Worm (Caenorhabditis elegans) whole organism, L4 larva: ENCODE measurements around the gene ZK1037.6.
"Not testable (repeated sequence)": the region's sequence is repeated elsewhere in the genome, so short reads cannot be mapped to it uniquely, and the experiment has no call there.

Experiments
- R02D3.7 ChIP-seq: fragments of 150-350 bp; sonication (generic microtip); optimal IDR thresholded peaks from 3 replicates; lab custom pipeline; 2014; ENCODE audit warnings: missing biosample characterization, missing genetic modification characterization
- dmd-9 ChIP-seq: fragments of 200-800 bp; sonication (Bioruptor generic); IDR thresholded peaks from 2 replicates; pipeline ENCODE4 v1.3.6; 2022; ENCODE audit warnings: missing genetic modification reagents, missing genetic modification characterization, missing compliant biosample characterization
- fkh-10 ChIP-seq: fragments of 150-350 bp; optimal IDR thresholded peaks from 2 replicates; lab custom pipeline; 2014; ENCODE audit warnings: missing biosample characterization, missing genetic modification reagents, missing genetic modification characterization
- jun-1 ChIP-seq: fragments of 150-350 bp; optimal IDR thresholded peaks from 2 replicates; lab custom pipeline; 2014; ENCODE audit warnings: missing biosample characterization, missing genetic modification reagents, missing genetic modification characterization
- lin-13 ChIP-seq: fragments of 150-350 bp; optimal IDR thresholded peaks from 2 replicates; lab custom pipeline; 2014; ENCODE audit warnings: missing biosample characterization, missing genetic modification reagents, missing genetic modification characterization
- lin-15B ChIP-seq: fragments of 150-350 bp; sonication (generic microtip); optimal IDR thresholded peaks from 3 replicates; lab custom pipeline; 2014; ENCODE audit warnings: missing biosample characterization, missing genetic modification characterization
- lin-39 ChIP-seq: fragments of 150-350 bp; optimal IDR thresholded peaks from 2 replicates; lab custom pipeline; 2014; ENCODE audit warnings: missing biosample characterization, missing genetic modification reagents, missing genetic modification characterization
- lsy-2 ChIP-seq, 2 experiments: fragments of 150-350 bp in 1 of 2; sonication (generic microtip) in 1 of 2; optimal IDR thresholded peaks; 2 replicates each; lab custom pipeline; 2014 to 2017; ENCODE audit warnings: missing biosample characterization in 2 of 2, missing genetic modification characterization in 2 of 2
- mdt-29 ChIP-seq: fragments of 200-800 bp; sonication (Bioruptor generic); IDR thresholded peaks from 2 replicates; pipeline ENCODE4 v1.3.6; 2022; ENCODE audit warnings: missing genetic modification reagents, missing genetic modification characterization, missing compliant biosample characterization
- mep-1 ChIP-seq: fragments of 150-350 bp; sonication (generic microtip); optimal IDR thresholded peaks from 3 replicates; lab custom pipeline; 2014; ENCODE audit warnings: missing biosample characterization, missing genetic modification characterization
- nhr-77 ChIP-seq: fragments of 150-350 bp; optimal IDR thresholded peaks from 2 replicates; lab custom pipeline; 2014; ENCODE audit warnings: missing biosample characterization, missing genetic modification characterization
- snpc-4 ChIP-seq: fragments of 150-350 bp; optimal IDR thresholded peaks from 2 replicates; lab custom pipeline; 2014; ENCODE audit warnings: missing biosample characterization, missing genetic modification characterization
- spr-3 ChIP-seq: fragments of 200-800 bp; sonication (Bioruptor generic); optimal IDR thresholded peaks from 2 replicates; lab custom pipeline; 2018; ENCODE audit warnings: mild to moderate bottlenecking, missing genetic modification characterization, missing compliant biosample characterization
- unc-39 ChIP-seq: sonication (generic microtip); optimal IDR thresholded peaks from 2 replicates; lab custom pipeline; 2017; ENCODE audit warnings: missing biosample characterization, missing genetic modification characterization

DNA sequence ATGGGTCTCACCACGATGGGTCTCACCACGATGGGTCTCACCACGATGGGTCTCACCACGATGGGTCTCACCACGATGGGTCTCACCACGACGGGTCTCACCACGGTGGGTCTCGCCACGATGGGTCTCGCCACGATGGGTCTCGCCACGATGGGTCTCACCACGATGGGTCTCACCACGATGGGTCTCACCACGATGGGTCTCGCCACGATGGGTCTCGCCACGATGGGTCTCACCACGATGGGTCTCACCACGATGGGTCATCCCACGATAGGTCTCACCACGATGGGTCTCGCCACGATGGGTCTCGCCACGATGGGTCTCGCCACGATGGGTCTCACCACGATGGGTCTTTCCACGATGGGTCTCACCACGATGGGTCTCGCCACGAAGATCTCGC lies 5.7 kb downstream of the ZK1037.6 start:
- TF ChIP-seq mdt-29; lin-15B (tag; lab: Kevin White, UChicago); lsy-2 (tag; optimal IDR thresholded peaks at IDR 0.05; lab: Kevin White, UChicago); jun-1 (tag; lab: Kevin White, UChicago); spr-3 (GFP tag; lab: Kevin White, UChicago); fkh-10 (GFP tag; lab: Kevin White, UChicago); lin-13 (GFP tag; lab: Kevin White, UChicago); mep-1; dmd-9 (GFP tag; lab: Robert Waterston, UW); snpc-4 (tag; lab: Kevin White, UChicago); unc-39 (tag; lab: Kevin White, UChicago); R02D3.7; nhr-77; lin-39 (tag; lab: Kevin White, UChicago): not testable (repeated sequence)
